Worm (Caenorhabditis elegans): ENCODE results near the gene unc-76.
"Not testable (repeated sequence)": the region's sequence is repeated elsewhere in the genome, so short reads cannot be mapped to it uniquely, and the experiment has no call there.

The unc-76 gene

ce11 chrV:15089438-15089837 is 17.9 kb downstream of the unc-76 start, which contains the start of the genes C01G10.5 and C01G10.4:
TSS of gene C01G10.5 (minus strand) at chrV:15089538.
TSS of gene C01G10.4 (plus strand) at chrV:15089740.
- no peak for TF ChIP-seq T22C8.4 (GFP tag; IDR thresholded peaks at IDR 0.05)
- TF ChIP-seq ztf-23 (GFP tag; IDR thresholded peaks at IDR 0.05): no peak
- TF ChIP-seq ztf-29 (GFP tag; IDR thresholded peaks at IDR 0.05): no peak
- TF ChIP-seq ref-1 (GFP tag; conservative IDR thresholded peaks at IDR 0.05): no peak
- no peak for TF ChIP-seq klf-2 (GFP tag; conservative IDR thresholded peaks at IDR 0.05)
- no peak for TF ChIP-seq cog-1 (tag; optimal IDR thresholded peaks at IDR 0.05)
- TF ChIP-seq med-1 (GFP tag; optimal IDR thresholded peaks at IDR 0.05; ENCODE audit: insufficient read depth): no peak
- TF ChIP-seq tab-1 (GFP tag; IDR thresholded peaks at IDR 0.05): no peak
- no peak for TF ChIP-seq flt-1 (GFP tag; IDR thresholded peaks at IDR 0.05)

ce11 chrV:15090457-15090856 is 18.9 kb downstream of the unc-76 start, which contains the start of gene C01G10.17:
TSS of gene C01G10.17 (plus strand) at chrV:15090757.
- TF ChIP-seq flt-1 (GFP tag; IDR thresholded peaks at IDR 0.05) (no peak), cog-1 (tag; optimal IDR thresholded peaks at IDR 0.05) (no peak), med-1 (GFP tag; optimal IDR thresholded peaks at IDR 0.05; ENCODE audit: insufficient read depth) (no peak), ztf-29 (GFP tag; IDR thresholded peaks at IDR 0.05) (no peak), klf-2 (GFP tag; conservative IDR thresholded peaks at IDR 0.05) (no peak), ref-1 (GFP tag; conservative IDR thresholded peaks at IDR 0.05) (no peak), ztf-23 (GFP tag; IDR thresholded peaks at IDR 0.05) (no peak), T22C8.4 (GFP tag; IDR thresholded peaks at IDR 0.05) (no peak), tab-1 (GFP tag; IDR thresholded peaks at IDR 0.05) (no peak)

ce11 chrV:15092666-15093065 is 21.1 kb downstream of the unc-76 start, which contains the start of gene txt-12:
TSS of gene txt-12 (plus strand) at chrV:15092966.
- TF ChIP-seq flt-1 (GFP tag; IDR thresholded peaks at IDR 0.05) (no peak), ztf-29 (GFP tag; IDR thresholded peaks at IDR 0.05) (no peak), tab-1 (GFP tag; IDR thresholded peaks at IDR 0.05) (no peak), T22C8.4 (GFP tag; IDR thresholded peaks at IDR 0.05) (no peak), med-1 (GFP tag; optimal IDR thresholded peaks at IDR 0.05; ENCODE audit: insufficient read depth) (no peak), klf-2 (GFP tag; conservative IDR thresholded peaks at IDR 0.05) (no peak), cog-1 (tag; optimal IDR thresholded peaks at IDR 0.05) (no peak)

ce11 chrV:15094749-15095148 is 23.2 kb downstream of the unc-76 start, which contains the start of gene srx-78:
TSS of gene srx-78 (plus strand) at chrV:15095049.
- TF ChIP-seq T22C8.4 (GFP tag; IDR thresholded peaks at IDR 0.05) (no peak), ztf-23 (GFP tag; IDR thresholded peaks at IDR 0.05) (no peak), cog-1 (tag; optimal IDR thresholded peaks at IDR 0.05) (no peak), tab-1 (GFP tag; IDR thresholded peaks at IDR 0.05) (no peak), klf-2 (GFP tag; conservative IDR thresholded peaks at IDR 0.05) (no peak), flt-1 (GFP tag; IDR thresholded peaks at IDR 0.05) (no peak), ztf-29 (GFP tag; IDR thresholded peaks at IDR 0.05) (no peak), ref-1 (GFP tag; conservative IDR thresholded peaks at IDR 0.05) (no peak), med-1 (GFP tag; optimal IDR thresholded peaks at IDR 0.05; ENCODE audit: insufficient read depth) (no peak)

- TF ChIP-seq T22C8.4 (GFP tag; IDR thresholded peaks at IDR 0.05) (no peak), med-1 (GFP tag; optimal IDR thresholded peaks at IDR 0.05; ENCODE audit: insufficient read depth) (no peak), tab-1 (GFP tag; IDR thresholded peaks at IDR 0.05) (no peak), ztf-23 (GFP tag; IDR thresholded peaks at IDR 0.05) (no peak), ref-1 (GFP tag; conservative IDR thresholded peaks at IDR 0.05) (no peak), ztf-29 (GFP tag; IDR thresholded peaks at IDR 0.05) (no peak), cog-1 (tag; optimal IDR thresholded peaks at IDR 0.05) (no peak), flt-1 (GFP tag; IDR thresholded peaks at IDR 0.05) (no peak), klf-2 (GFP tag; conservative IDR thresholded peaks at IDR 0.05) (no peak)
These were observed 27.9 kb downstream of the unc-76 start, which contains the start of gene C01G10.1 for ce11 chrV:15099447-15099846. TSS of gene C01G10.1 (plus strand) at chrV:15099747.

- not testable (repeated sequence) for TF ChIP-seq T22C8.4, ztf-29, tab-1 (GFP tag; IDR thresholded peaks at IDR 0.05)
These were observed 34.5 kb downstream of the unc-76 start, which contains the start of gene C01G10.14 for ce11 chrV:15105893-15106598. TSS of gene C01G10.14 (minus strand) at chrV:15105943.

ce11 chrV:15109260-15109659 is 37.7 kb downstream of the unc-76 start, which contains the start of gene Y75B12A.2:
TSS of gene Y75B12A.2 (plus strand) at chrV:15109560.
- TF ChIP-seq klf-2 (GFP tag; conservative IDR thresholded peaks at IDR 0.05) (no peak), cog-1 (tag; optimal IDR thresholded peaks at IDR 0.05) (no peak), ztf-29 (GFP tag; IDR thresholded peaks at IDR 0.05) (no peak), ref-1 (GFP tag; conservative IDR thresholded peaks at IDR 0.05) (no peak)

ce11 chrV:15111660-15112059 is 40.1 kb downstream of the unc-76 start, which contains the start of gene T01G5.7:
TSS of gene T01G5.7 (plus strand) at chrV:15111960.
- TF ChIP-seq ztf-29 (GFP tag; IDR thresholded peaks at IDR 0.05): no peak

ce11 chrV:15113992-15114391 is 42.4 kb downstream of the unc-76 start, which contains the start of gene T01G5.6:
TSS of gene T01G5.6 (minus strand) at chrV:15114092.
- TF ChIP-seq tab-1 (GFP tag; IDR thresholded peaks at IDR 0.05): no peak
- no peak for TF ChIP-seq klf-2 (GFP tag; conservative IDR thresholded peaks at IDR 0.05)
- no peak for TF ChIP-seq ref-1 (GFP tag; conservative IDR thresholded peaks at IDR 0.05)
- no peak for TF ChIP-seq T22C8.4 (GFP tag; IDR thresholded peaks at IDR 0.05)
- no peak for TF ChIP-seq ztf-29 (GFP tag; IDR thresholded peaks at IDR 0.05)
- TF ChIP-seq cog-1 (tag; optimal IDR thresholded peaks at IDR 0.05): no peak
- no peak for TF ChIP-seq flt-1 (GFP tag; IDR thresholded peaks at IDR 0.05)
- TF ChIP-seq med-1 (GFP tag; optimal IDR thresholded peaks at IDR 0.05; ENCODE audit: insufficient read depth): no peak
- TF ChIP-seq ztf-23 (GFP tag; IDR thresholded peaks at IDR 0.05): no peak

- TF ChIP-seq cog-1 (tag; optimal IDR thresholded peaks at IDR 0.05); flt-1 (GFP tag; IDR thresholded peaks at IDR 0.05); med-1 (GFP tag; optimal IDR thresholded peaks at IDR 0.05; ENCODE audit: insufficient read depth): not testable (repeated sequence)
These were observed 44.4 kb downstream of the unc-76 start, which contains the start of gene T01G5.8 for ce11 chrV:15115968-15116367. TSS of gene T01G5.8 (plus strand) at chrV:15116268.

Data from whole organism, midembryonic.